Fruit fly (Drosophila melanogaster) whole organism, adult: Measurements from ENCODE around the gene eater.
A peak's percentile ranks its signal among the peaks of the same experiment; 100 is the strongest.

Experiments used
- CG11617 ChIP-seq: fragments of 200-800 bp; sonication (Bioruptor generic); optimal IDR thresholded peaks from 2 replicates; lab custom pipeline; 2017; ENCODE audit warnings: mild to moderate bottlenecking, missing biosample characterization, missing genetic modification reagents, missing genetic modification characterization
- CG12768 ChIP-seq: fragments of 200-800 bp; sonication (Bioruptor generic); optimal IDR thresholded peaks from 2 replicates; lab custom pipeline; 2017; ENCODE audit warnings: missing biosample characterization, missing genetic modification characterization, mild to moderate bottlenecking, moderate library complexity, missing genetic modification reagents
- CG14711 ChIP-seq: fragments of 200-800 bp; sonication (Bioruptor generic); optimal IDR thresholded peaks from 2 replicates; lab custom pipeline; 2018; ENCODE audit warnings: missing biosample characterization, mild to moderate bottlenecking, missing genetic modification characterization, moderate library complexity
- CG1620 ChIP-seq: fragments of 200-800 bp; sonication (Bioruptor generic); optimal IDR thresholded peaks from 2 replicates; lab custom pipeline; 2016; ENCODE audit warnings: missing biosample characterization, missing genetic modification characterization
- CG33017 ChIP-seq: fragments of 200-800 bp; sonication (Bioruptor generic); optimal IDR thresholded peaks from 2 replicates; lab custom pipeline; 2018; ENCODE audit warnings: missing biosample characterization, mild to moderate bottlenecking, missing genetic modification characterization, moderate library complexity
- CG5204 ChIP-seq: fragments of 200-800 bp; sonication (Bioruptor generic); optimal IDR thresholded peaks from 2 replicates; lab custom pipeline; 2016; ENCODE audit warnings: missing biosample characterization, missing genetic modification characterization
- CG7045 ChIP-seq: fragments of 200-800 bp; sonication (Bioruptor generic); optimal IDR thresholded peaks from 2 replicates; lab custom pipeline; 2017; ENCODE audit warnings: missing biosample characterization, mild to moderate bottlenecking, missing genetic modification characterization
- CG7101 ChIP-seq: fragments of 200-800 bp; sonication (Bioruptor generic); optimal IDR thresholded peaks from 2 replicates; lab custom pipeline; 2018; ENCODE audit warnings: missing biosample characterization, mild to moderate bottlenecking, missing genetic modification characterization, moderate library complexity
- Clk ChIP-seq: fragments of 200-800 bp; sonication (Bioruptor generic); optimal IDR thresholded peaks from 2 replicates; lab custom pipeline; 2017; ENCODE audit warnings: missing biosample characterization, missing genetic modification characterization
- Crg-1 ChIP-seq: fragments of 200-800 bp; sonication (Bioruptor generic); optimal IDR thresholded peaks from 2 replicates; lab custom pipeline; 2016; ENCODE audit warnings: missing biosample characterization, missing genetic modification characterization
- Hr96 ChIP-seq: fragments of 200-800 bp; sonication (Bioruptor generic); optimal IDR thresholded peaks from 2 replicates; lab custom pipeline; 2016; ENCODE audit warnings: missing biosample characterization, missing genetic modification characterization
- Mnt ChIP-seq: fragments of 200-800 bp; sonication (Bioruptor generic); optimal IDR thresholded peaks from 2 replicates; lab custom pipeline; 2016; ENCODE audit warnings: missing biosample characterization, mild to moderate bottlenecking, missing genetic modification characterization
- bab1 ChIP-seq: fragments of 200-800 bp; sonication (Bioruptor generic); optimal IDR thresholded peaks from 3 replicates; lab custom pipeline; 2019; ENCODE audit warnings: missing biosample characterization, mild to moderate bottlenecking, missing genetic modification characterization, moderate library complexity
- cic ChIP-seq: fragments of 200-800 bp; sonication (Bioruptor generic); optimal IDR thresholded peaks from 2 replicates; lab custom pipeline; 2017; ENCODE audit warnings: missing biosample characterization, mild to moderate bottlenecking, missing genetic modification characterization, moderate library complexity
- cnc ChIP-seq, 2 experiments: fragments of >200 bp; optimal IDR thresholded peaks; 2 replicates each; lab custom pipeline; 2017
- kay ChIP-seq: fragments of 200-800 bp; sonication (Bioruptor generic); peaks from one replicate; lab custom pipeline; 2016; ENCODE audit warnings: missing biosample characterization, missing genetic modification characterization, borderline replicate concordance
- ovo ChIP-seq: fragments of 200-800 bp; sonication (Bioruptor generic); optimal IDR thresholded peaks from 2 replicates; lab custom pipeline; 2016; ENCODE audit warnings: missing biosample characterization, missing genetic modification characterization
- pad ChIP-seq: fragments of 200-800 bp; sonication (Bioruptor generic); optimal IDR thresholded peaks from 3 replicates; lab custom pipeline; 2017; ENCODE audit warnings: missing biosample characterization, missing genetic modification characterization, mild to moderate bottlenecking, moderate library complexity, missing genetic modification reagents
- tj ChIP-seq: fragments of 200-800 bp; sonication (Bioruptor generic); optimal IDR thresholded peaks from 3 replicates; lab custom pipeline; 2017; ENCODE audit warnings: missing biosample characterization, mild to moderate bottlenecking, missing genetic modification characterization, moderate library complexity
- toe ChIP-seq: fragments of 200-800 bp; sonication (Bioruptor generic); optimal IDR thresholded peaks from 2 replicates; lab custom pipeline; 2016; ENCODE audit warnings: missing biosample characterization, missing genetic modification characterization

The eater gene

DNA sequence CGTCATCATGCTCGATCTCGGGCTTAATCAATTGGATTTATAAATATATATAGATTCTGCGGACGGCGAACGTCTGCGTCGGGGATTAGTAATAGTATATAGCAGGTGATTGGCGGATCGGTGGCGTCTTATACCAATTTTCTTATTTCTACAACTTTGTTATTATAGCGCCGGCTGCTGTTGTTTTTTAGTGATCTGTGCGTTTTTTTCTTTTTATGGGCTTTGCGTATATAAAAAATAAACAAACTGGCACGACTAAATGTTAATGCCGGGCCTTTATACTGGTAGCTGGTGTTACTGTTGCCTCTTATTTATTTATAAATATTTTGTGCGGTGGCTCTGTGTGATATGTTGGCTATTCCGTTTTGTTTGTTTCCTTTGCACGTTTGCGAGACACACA, 30.3 kb downstream of the eater start:
- peak; percentile 75 for TF ChIP-seq kay (GFP tag; lab: Kevin White, UChicago)
- no peak for TF ChIP-seq Clk

- peak; percentile 8 for TF ChIP-seq CG14711 (tag; lab: Kevin White, UChicago)
- no peak for TF ChIP-seq Crg-1 (GFP tag; lab: Kevin White, UChicago)
Measured at dm6 chr3R:27067362-27067761, 32.1 kb downstream of the eater start.

dm6 chr3R:27065136-27065535, 34.3 kb downstream of the eater start, which contains the start of gene CG43935:
Gene CG43935, plus strand, starts transcription at chr3R:27065436.
- TF ChIP-seq Hr96 (GFP tag; lab: Kevin White, UChicago) (no peak), CG14711 (tag; lab: Kevin White, UChicago) (no peak), CG7045 (GFP tag; lab: Kevin White, UChicago) (no peak), CG7101 (tag; lab: Kevin White, UChicago) (no peak), CG33017 (tag; lab: Kevin White, UChicago) (no peak), ovo (GFP tag; lab: Kevin White, UChicago) (no peak), CG1620 (GFP tag; lab: Kevin White, UChicago) (no peak), CG12768 (no peak), cnc (optimal IDR thresholded peaks at IDR 0.05; lab: Kevin White, UChicago) (no peak), CG5204 (no peak), bab1 (GFP tag; lab: Kevin White, UChicago) (no peak), pad (GFP tag; lab: Kevin White, UChicago) (no peak), Mnt (GFP tag; lab: Kevin White, UChicago) (no peak)

DNA sequence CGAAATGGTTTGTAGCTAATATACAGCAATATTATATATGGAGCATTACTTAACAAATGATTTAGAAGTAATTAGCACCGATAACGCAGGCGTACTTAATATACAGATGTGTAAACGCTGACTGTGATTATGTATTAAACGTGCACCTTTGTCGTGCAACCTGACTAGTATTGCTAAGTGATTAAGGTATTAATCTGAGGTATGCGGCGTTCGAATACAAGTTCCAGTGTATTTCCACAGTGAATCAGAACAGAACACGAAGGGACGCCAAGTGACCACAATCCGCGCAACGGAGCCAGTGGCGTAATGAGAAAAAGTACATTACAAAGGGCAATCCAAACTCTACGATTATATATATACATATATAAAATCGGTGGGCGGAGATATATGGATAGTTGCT, 35.4 kb downstream of the eater start, which contains the start of gene Nep5:
TSS of gene Nep5 (minus strand) at position 101 of the 400 bp plus-strand sequence.
- TF ChIP-seq CG1620 (GFP tag; lab: Kevin White, UChicago) (no peak), cnc (optimal IDR thresholded peaks at IDR 0.05; lab: Kevin White, UChicago) (no peak), toe (GFP tag; lab: Kevin White, UChicago) (no peak), kay (GFP tag; lab: Kevin White, UChicago) (no peak), CG7045 (GFP tag; lab: Kevin White, UChicago) (no peak), CG12768 (no peak), ovo (GFP tag; lab: Kevin White, UChicago) (no peak), Hr96 (GFP tag; lab: Kevin White, UChicago) (no peak), CG33017 (tag; lab: Kevin White, UChicago) (no peak), CG5204 (no peak), CG14711 (tag; lab: Kevin White, UChicago) (no peak), Mnt (GFP tag; lab: Kevin White, UChicago) (no peak)

DNA sequence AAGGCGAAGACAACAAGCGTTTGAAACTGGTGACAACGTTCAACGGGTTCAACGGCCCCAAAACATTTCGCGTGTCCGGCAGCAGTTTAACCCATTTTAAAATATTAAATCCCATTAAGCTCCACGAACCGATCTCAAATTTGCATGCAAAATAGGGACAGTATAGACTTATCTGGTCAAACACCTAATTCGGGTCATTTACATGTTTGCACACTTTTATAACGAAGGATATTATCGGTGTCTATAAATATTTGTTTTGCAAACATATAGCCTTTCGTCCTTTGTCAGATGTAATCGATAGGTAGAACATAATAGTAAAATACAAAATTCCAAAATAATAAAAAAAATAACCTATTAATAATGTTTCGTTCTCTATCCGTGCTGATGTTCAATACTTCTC, 37.6 kb downstream of the eater start, which contains the start of gene CG34292:
TSS of gene CG34292 (plus strand) at position 301 of the 400 bp plus-strand sequence.
- TF ChIP-seq CG14711 (tag; lab: Kevin White, UChicago) = no peak
- TF ChIP-seq CG1620 (GFP tag; lab: Kevin White, UChicago) = no peak
- TF ChIP-seq ovo (GFP tag; lab: Kevin White, UChicago) = no peak
- TF ChIP-seq Mnt (GFP tag; lab: Kevin White, UChicago) = no peak
- no peak for TF ChIP-seq toe (GFP tag; lab: Kevin White, UChicago)
- TF ChIP-seq cic (GFP tag; lab: Kevin White, UChicago) = no peak
- TF ChIP-seq CG7101 (tag; lab: Kevin White, UChicago) = no peak
- TF ChIP-seq CG11617 = no peak

DNA sequence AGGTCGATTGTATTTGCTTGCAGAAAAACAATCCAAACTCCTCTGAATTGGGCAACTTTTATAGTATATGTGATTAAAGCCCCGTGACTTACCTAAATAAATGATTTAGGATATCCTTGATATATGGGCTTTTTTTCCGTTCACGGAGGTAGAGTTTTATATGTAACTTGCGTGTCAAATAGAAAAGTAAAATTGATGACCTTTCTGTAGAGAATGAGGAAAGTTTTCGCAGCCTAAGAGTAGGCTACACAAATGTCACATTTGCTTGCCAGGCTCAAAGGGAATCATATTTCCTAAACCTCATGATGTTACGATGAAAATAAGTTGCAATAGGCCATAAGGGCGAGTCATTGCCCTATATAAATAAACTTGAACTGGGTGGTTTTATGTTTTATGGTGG, 43.3 kb downstream of the eater start:
- TF ChIP-seq Clk (no peak), CG1620 (GFP tag; lab: Kevin White, UChicago) (no peak), Hr96 (GFP tag; lab: Kevin White, UChicago) (no peak), ovo (GFP tag; lab: Kevin White, UChicago) (no peak), tj (no peak)

DNA sequence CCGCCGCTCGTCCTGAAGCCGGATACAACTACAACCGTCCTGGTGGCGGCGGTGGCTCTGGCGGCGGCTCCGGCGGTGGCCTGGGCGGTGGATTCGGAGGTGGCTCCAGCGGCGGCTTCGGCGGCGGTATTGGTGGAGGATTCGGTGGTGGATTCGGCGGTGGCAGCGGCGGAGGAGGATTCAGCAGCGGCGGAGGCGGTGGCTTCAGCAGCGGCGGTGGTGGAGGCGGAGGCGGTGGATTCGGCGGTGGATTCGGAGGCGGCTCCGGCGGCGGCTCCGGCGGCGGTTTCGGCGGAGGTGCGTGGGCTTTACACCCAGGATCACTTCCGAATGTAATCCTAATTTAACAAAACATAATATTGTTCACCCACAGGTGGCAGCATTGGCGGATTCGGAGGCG, 49.9 kb downstream of the eater start:
- TF ChIP-seq tj (no peak), toe (GFP tag; lab: Kevin White, UChicago) (no peak), CG33017 (tag; lab: Kevin White, UChicago) (no peak), cnc (optimal IDR thresholded peaks at IDR 0.05; lab: Kevin White, UChicago) (no peak)

DNA sequence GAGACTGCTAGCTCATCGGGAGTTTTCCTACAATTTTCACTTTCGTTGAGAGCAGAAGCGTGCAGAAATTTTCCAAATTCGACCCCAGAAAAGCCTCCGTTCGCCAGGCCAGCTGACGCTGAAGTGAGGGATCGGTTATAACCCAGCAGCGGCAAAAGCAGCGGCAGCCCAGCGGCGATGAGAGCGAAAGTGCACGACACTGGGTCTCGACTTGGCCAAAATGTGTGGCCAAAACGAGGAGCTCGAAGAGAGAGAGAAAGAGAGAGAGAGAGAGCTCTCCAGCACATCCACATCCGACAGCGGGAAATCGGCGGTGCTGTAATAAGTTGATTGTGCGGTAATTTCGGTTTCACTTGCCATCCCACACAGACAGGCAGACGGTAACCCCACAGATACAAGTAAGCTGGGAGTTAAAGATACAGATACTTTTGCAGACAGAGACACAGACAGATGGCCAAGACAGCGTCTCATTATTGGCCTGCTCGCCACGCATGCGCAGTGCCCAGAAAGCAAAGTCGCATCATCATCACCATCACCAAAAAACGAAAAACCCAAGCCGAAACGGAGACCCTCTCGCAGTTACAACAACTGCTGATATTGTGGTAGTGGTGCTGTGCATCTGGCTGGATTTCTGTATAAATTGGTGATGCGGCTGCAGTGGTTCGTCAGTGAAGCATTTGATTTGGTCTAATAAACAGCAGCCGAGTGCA, 50.8 kb downstream of the eater start, which contains the start of gene TwdlT:
TSS of gene TwdlT (plus strand) at position 660 of the 710 bp plus-strand sequence.
- TF ChIP-seq cnc (optimal IDR thresholded peaks at IDR 0.05; lab: Kevin White, UChicago) (no peak), tj (no peak), CG7101 (tag; lab: Kevin White, UChicago) (no peak), ovo (GFP tag; lab: Kevin White, UChicago) (no peak), CG33017 (tag; lab: Kevin White, UChicago) (no peak), CG7045 (GFP tag; lab: Kevin White, UChicago) (no peak), CG14711 (tag; lab: Kevin White, UChicago) (no peak), Mnt (GFP tag; lab: Kevin White, UChicago) (no peak), CG5204 (no peak), CG12768 (no peak), CG11617 (no peak)
